Fruit fly (Drosophila melanogaster) whole organism, embryonic: ENCODE measurements around the gene fend.

Source experiments
- Asciz ChIP-seq: fragments of 200-800 bp; sonication (Bioruptor generic); optimal IDR thresholded peaks from 2 replicates; lab custom pipeline; 2017; ENCODE audit warnings: missing biosample characterization, mild to moderate bottlenecking, missing genetic modification characterization, missing genetic modification reagents
- CG10274 ChIP-seq: fragments of 200-800 bp; sonication (Bioruptor generic); optimal IDR thresholded peaks from 3 replicates; lab custom pipeline; 2017; ENCODE audit warnings: missing biosample characterization, mild to moderate bottlenecking, missing genetic modification characterization
- CG11723 ChIP-seq: fragments of 200-800 bp; sonication (Bioruptor generic); optimal IDR thresholded peaks from 2 replicates; lab custom pipeline; 2017; ENCODE audit warnings: missing biosample characterization, mild to moderate bottlenecking, missing genetic modification characterization
- CG12236 ChIP-seq: fragments of 200-800 bp; sonication (Bioruptor generic); optimal IDR thresholded peaks from 2 replicates; lab custom pipeline; 2016; ENCODE audit warnings: missing biosample characterization, missing genetic modification characterization
- CG12391 ChIP-seq: fragments of 200-800 bp; sonication (Bioruptor generic); optimal IDR thresholded peaks from 3 replicates; lab custom pipeline; 2018; ENCODE audit warnings: missing biosample characterization, mild to moderate bottlenecking, missing genetic modification characterization, moderate library complexity
- CG14710 ChIP-seq: fragments of 200-800 bp; sonication (Bioruptor generic); optimal IDR thresholded peaks from 3 replicates; lab custom pipeline; 2019; ENCODE audit warnings: missing biosample characterization, mild to moderate bottlenecking, missing genetic modification characterization, moderate library complexity
- CG14860 ChIP-seq: fragments of 200-800 bp; sonication (Bioruptor generic); IDR thresholded peaks from 3 replicates; pipeline ENCODE4 v1.3.6; 2022; ENCODE audit warnings: missing biosample characterization, missing genetic modification characterization; ENCODE audit not compliant: partially characterized antibody
- CG15479 ChIP-seq: fragments of 200-800 bp; sonication (Bioruptor generic); optimal IDR thresholded peaks from 3 replicates; lab custom pipeline; 2019; ENCODE audit warnings: missing biosample characterization, mild to moderate bottlenecking, missing genetic modification characterization, moderate library complexity
- CG15601 ChIP-seq: fragments of 200-800 bp; sonication (Bioruptor generic); optimal IDR thresholded peaks from 3 replicates; lab custom pipeline; 2019; ENCODE audit warnings: missing biosample characterization, mild to moderate bottlenecking, missing genetic modification characterization, moderate library complexity
- CG18262 ChIP-seq: fragments of 200-800 bp; optimal IDR thresholded peaks from 3 replicates; lab custom pipeline; 2019; ENCODE audit warnings: missing biosample characterization, mild to moderate bottlenecking, missing genetic modification characterization, moderate library complexity
- CG2875 ChIP-seq: fragments of 200-800 bp; sonication (Bioruptor generic); optimal IDR thresholded peaks from 2 replicates; lab custom pipeline; 2017; ENCODE audit warnings: missing biosample characterization, mild to moderate bottlenecking, missing genetic modification characterization, missing genetic modification reagents
- CG30403 ChIP-seq: fragments of 200-800 bp; sonication (Bioruptor generic); optimal IDR thresholded peaks from 3 replicates; lab custom pipeline; 2016; ENCODE audit warnings: missing biosample characterization, missing genetic modification characterization
- CG33557 ChIP-seq: fragments of 200-800 bp; sonication (Bioruptor generic); optimal IDR thresholded peaks from 2 replicates; lab custom pipeline; 2019; ENCODE audit warnings: missing biosample characterization, mild to moderate bottlenecking, missing genetic modification characterization, moderate library complexity
- CG3995 ChIP-seq: fragments of 200-800 bp; sonication (Bioruptor generic); optimal IDR thresholded peaks from 3 replicates; lab custom pipeline; 2016; ENCODE audit warnings: missing biosample characterization, missing genetic modification characterization
- CG4328 ChIP-seq: fragments of 200-800 bp; sonication (Bioruptor generic); optimal IDR thresholded peaks from 3 replicates; lab custom pipeline; 2017; ENCODE audit warnings: missing biosample characterization, missing genetic modification reagents, missing genetic modification characterization
- CG7786 ChIP-seq: fragments of 200-800 bp; sonication (Bioruptor generic); optimal IDR thresholded peaks from 2 replicates; lab custom pipeline; 2016; ENCODE audit warnings: missing biosample characterization, missing genetic modification characterization
- CG7839 ChIP-seq: fragments of 200-800 bp; sonication (Bioruptor generic); optimal IDR thresholded peaks from 3 replicates; lab custom pipeline; 2018; ENCODE audit warnings: missing biosample characterization, mild to moderate bottlenecking, missing genetic modification characterization, moderate library complexity
- CG9727 ChIP-seq: fragments of 200-800 bp; sonication (Bioruptor generic); optimal IDR thresholded peaks from 3 replicates; lab custom pipeline; 2017; ENCODE audit warnings: missing biosample characterization, mild to moderate bottlenecking, missing genetic modification characterization
- Dll ChIP-seq: fragments of 200-800 bp; sonication (Bioruptor generic); IDR thresholded peaks from 4 replicates; pipeline ENCODE4 v1.3.6; 2022; ENCODE audit warnings: missing biosample characterization, missing genetic modification characterization; ENCODE audit not compliant: partially characterized antibody
- Doc3 ChIP-seq: fragments of 200-800 bp; sonication (Bioruptor generic); IDR thresholded peaks from 3 replicates; pipeline ENCODE4 v1.3.6; 2022; ENCODE audit warnings: missing biosample characterization, missing genetic modification characterization; ENCODE audit not compliant: partially characterized antibody
- E2f2 ChIP-seq: fragments of 200-800 bp; sonication (Bioruptor generic); IDR thresholded peaks from 2 replicates; pipeline ENCODE4 v1.3.6; 2022; ENCODE audit warnings: missing biosample characterization, missing genetic modification characterization
- Fer2 ChIP-seq: fragments of 200-800 bp; sonication (Bioruptor generic); optimal IDR thresholded peaks from 2 replicates; lab custom pipeline; 2018; ENCODE audit warnings: missing biosample characterization, mild to moderate bottlenecking, missing genetic modification characterization, moderate library complexity
- H15 ChIP-seq: fragments of 200-800 bp; sonication (Bioruptor generic); IDR thresholded peaks from 3 replicates; pipeline ENCODE4 v1.3.6; 2022; ENCODE audit warnings: missing biosample characterization, missing genetic modification characterization
- H2.0 ChIP-seq: fragments of 200-800 bp; sonication (Bioruptor generic); IDR thresholded peaks from 2 replicates; pipeline ENCODE4 v1.3.6; 2022; ENCODE audit warnings: missing biosample characterization, missing genetic modification characterization
- HLH3B ChIP-seq: fragments of 200-800 bp; sonication (Bioruptor generic); IDR thresholded peaks from 2 replicates; pipeline ENCODE4 v1.3.6; 2022; ENCODE audit warnings: missing biosample characterization, missing genetic modification characterization
- HLH4C ChIP-seq: fragments of 200-800 bp; sonication (Bioruptor generic); IDR thresholded peaks from 3 replicates; pipeline ENCODE4 v1.3.6; 2022; ENCODE audit warnings: missing biosample characterization, missing genetic modification characterization; ENCODE audit not compliant: partially characterized antibody
- Jarid2 ChIP-seq: fragments of 200-800 bp; sonication (Bioruptor generic); optimal IDR thresholded peaks from 3 replicates; lab custom pipeline; 2017; ENCODE audit warnings: mild to moderate bottlenecking, missing biosample characterization, missing genetic modification reagents, missing genetic modification characterization
- Lhr ChIP-seq: fragments of 200-800 bp; sonication (Bioruptor generic); optimal IDR thresholded peaks from 3 replicates; lab custom pipeline; 2017; ENCODE audit warnings: mild to moderate bottlenecking, missing biosample characterization, missing genetic modification reagents, missing genetic modification characterization
- NFAT ChIP-seq: fragments of 200-800 bp; sonication (Bioruptor generic); IDR thresholded peaks from 2 replicates; pipeline ENCODE4 v1.3.6; 2022; ENCODE audit warnings: missing biosample characterization, missing genetic modification characterization
- Ptx1 ChIP-seq: fragments of 200-800 bp; sonication (Bioruptor generic); IDR thresholded peaks from 2 replicates; pipeline ENCODE4 v1.3.6; 2022; ENCODE audit warnings: missing biosample characterization, missing genetic modification characterization
- ab ChIP-seq: fragments of 200-800 bp; sonication (Bioruptor generic); optimal IDR thresholded peaks from 2 replicates; lab custom pipeline; 2016; ENCODE audit warnings: missing biosample characterization, missing genetic modification characterization
- al ChIP-seq: fragments of 200-800 bp; sonication (Bioruptor generic); IDR thresholded peaks from 2 replicates; pipeline ENCODE4 v1.3.6; 2022; ENCODE audit warnings: missing biosample characterization, missing genetic modification characterization
- btn ChIP-seq: fragments of 200-800 bp; sonication (Bioruptor generic); optimal IDR thresholded peaks from 2 replicates; lab custom pipeline; 2016; ENCODE audit warnings: missing biosample characterization, missing genetic modification characterization
- caup ChIP-seq: fragments of 200-800 bp; sonication (Bioruptor generic); optimal IDR thresholded peaks from 3 replicates; lab custom pipeline; 2017; ENCODE audit warnings: missing biosample characterization, mild to moderate bottlenecking, missing genetic modification characterization, moderate library complexity; ENCODE audit not compliant: severe bottlenecking
- crp ChIP-seq, 2 experiments: fragments of 200-800 bp; sonication (Bioruptor generic); optimal IDR thresholded peaks; 2 replicates in 1 of 2; 3 replicates in 1 of 2; lab custom pipeline; 2017; ENCODE audit warnings: missing biosample characterization in 2 of 2, missing genetic modification characterization in 2 of 2, mild to moderate bottlenecking in 1 of 2, moderate library complexity in 1 of 2
- cwo ChIP-seq: fragments of 200-800 bp; sonication (Bioruptor generic); optimal IDR thresholded peaks from 3 replicates; lab custom pipeline; 2017; ENCODE audit warnings: missing biosample characterization, missing genetic modification characterization, mild to moderate bottlenecking, moderate library complexity, missing genetic modification reagents
- dmrt11E ChIP-seq: fragments of 200-800 bp; sonication (Bioruptor generic); optimal IDR thresholded peaks from 3 replicates; lab custom pipeline; 2018; ENCODE audit warnings: missing biosample characterization, mild to moderate bottlenecking, missing genetic modification characterization, moderate library complexity
- esg ChIP-seq: fragments of 200-800 bp; sonication (Bioruptor generic); conservative IDR thresholded peaks from 2 replicates; pipeline ENCODE4 v1.3.6; 2022; ENCODE audit warnings: missing biosample characterization, missing genetic modification characterization
- gem ChIP-seq: fragments of 200-800 bp; sonication (Bioruptor generic); optimal IDR thresholded peaks from 2 replicates; lab custom pipeline; 2019; ENCODE audit warnings: missing biosample characterization, mild to moderate bottlenecking, missing genetic modification characterization, moderate library complexity
- gsb-n ChIP-seq: fragments of 200-800 bp; sonication (Bioruptor generic); optimal IDR thresholded peaks from 3 replicates; lab custom pipeline; 2018; ENCODE audit warnings: missing biosample characterization, mild to moderate bottlenecking, missing genetic modification characterization
- kni ChIP-seq: fragments of 200-800 bp; sonication (Bioruptor generic); optimal IDR thresholded peaks from 3 replicates; lab custom pipeline; 2017; ENCODE audit warnings: mild to moderate bottlenecking, missing biosample characterization, missing genetic modification reagents, missing genetic modification characterization
- lilli ChIP-seq: fragments of 200-800 bp; sonication (Bioruptor generic); optimal IDR thresholded peaks from 3 replicates; lab custom pipeline; 2016; ENCODE audit warnings: missing biosample characterization, missing genetic modification characterization
- maf-S ChIP-seq: fragments of 200-800 bp; sonication (Bioruptor generic); optimal IDR thresholded peaks from 2 replicates; lab custom pipeline; 2016; ENCODE audit warnings: missing biosample characterization, missing genetic modification characterization
- mirr ChIP-seq: fragments of 200-800 bp; sonication (Bioruptor generic); optimal IDR thresholded peaks from 3 replicates; lab custom pipeline; 2018; ENCODE audit warnings: missing biosample characterization, mild to moderate bottlenecking, missing genetic modification characterization
- pb ChIP-seq: fragments of 200-800 bp; sonication (Bioruptor generic); optimal IDR thresholded peaks from 3 replicates; lab custom pipeline; 2016; ENCODE audit warnings: missing biosample characterization, missing genetic modification characterization
- peb ChIP-seq: fragments of 200-800 bp; sonication (Bioruptor generic); IDR thresholded peaks from 2 replicates; pipeline ENCODE4 v1.3.6; 2022; ENCODE audit warnings: missing biosample characterization, missing genetic modification characterization
- sna ChIP-seq: fragments of 200-800 bp; sonication (Bioruptor generic); IDR thresholded peaks from 2 replicates; pipeline ENCODE4 v1.3.6; 2022; ENCODE audit warnings: missing biosample characterization, missing genetic modification characterization; ENCODE audit not compliant: partially characterized antibody
- tup ChIP-seq: fragments of 200-800 bp; sonication (Bioruptor generic); optimal IDR thresholded peaks from 2 replicates; lab custom pipeline; 2016; ENCODE audit warnings: missing biosample characterization, mild to moderate bottlenecking, missing genetic modification characterization, moderate library complexity
- vvl ChIP-seq: fragments of 200-800 bp; sonication (Bioruptor generic); IDR thresholded peaks from 2 replicates; pipeline ENCODE4 v1.3.6; 2022; ENCODE audit warnings: missing biosample characterization, missing genetic modification characterization
- z ChIP-seq: fragments of 200-800 bp; sonication (Bioruptor generic); IDR thresholded peaks from 3 replicates; pipeline ENCODE4 v1.3.6; 2022; ENCODE audit warnings: missing biosample characterization, missing genetic modification characterization

Gene fend

DNA sequence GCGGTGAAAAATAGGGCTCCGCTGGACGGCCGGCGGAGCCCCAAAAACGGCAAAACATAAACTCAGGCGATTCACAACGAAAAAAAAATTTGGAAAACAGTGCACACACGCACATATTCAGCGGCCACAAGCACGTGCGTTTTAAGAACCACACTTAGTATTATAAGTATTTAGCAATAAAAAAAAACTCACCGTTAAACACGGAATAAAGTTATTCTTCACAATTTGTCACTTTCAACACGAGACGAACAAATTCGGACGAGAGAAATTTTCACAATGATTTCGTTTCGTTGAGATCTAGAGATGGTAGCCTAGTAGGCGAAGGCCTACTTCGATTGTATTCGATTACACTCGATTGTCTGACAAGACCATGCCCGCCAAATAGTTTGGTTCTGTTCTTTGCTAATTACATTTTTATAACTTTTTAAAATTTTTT is 21.5 kb upstream of the fend start, which contains the start of gene His3.3B (continued):
- TF ChIP-seq gsb-n (no peak), CG7786 (GFP tag; lab: Kevin White, UChicago) (no peak), tup (GFP tag; lab: Kevin White, UChicago) (no peak), CG10274 (GFP tag; lab: Kevin White, UChicago) (no peak), CG30403 (no peak), CG9727 (GFP tag; lab: Kevin White, UChicago) (no peak), dmrt11E (tag; lab: Kevin White, UChicago) (no peak), maf-S (GFP tag; lab: Kevin White, UChicago) (no peak), H2.0 (no peak), CG33557 (peak; percentile 11), CG12391 (tag; lab: Kevin White, UChicago) (no peak), CG3995 (GFP tag; lab: Kevin White, UChicago) (peak; percentile 4), Asciz (no peak), H15 (GFP tag; lab: Robert Waterston, UW) (no peak), CG12236 (GFP tag; lab: Kevin White, UChicago) (no peak), CG2875 (GFP tag; lab: Kevin White, UChicago) (no peak), E2f2 (peak; percentile 90), btn (GFP tag; lab: Kevin White, UChicago) (no peak), lilli (GFP tag; lab: Kevin White, UChicago) (peak; percentile 22), vvl (GFP tag; lab: Robert Waterston, UW) (peak; percentile 27; the same call in 1 of the 2 replicates), CG14860 (no peak), Dll (GFP tag; lab: Robert Waterston, UW) (peak; percentile 56; the same call in 1 of the 4 replicates), ab (no peak), Ptx1 (GFP tag; lab: Robert Waterston, UW) (no peak), HLH4C (0 out of 3 replicates have a peak, but pooled peaks have one; percentile 36), CG4328 (no peak), mirr (GFP tag; lab: Kevin White, UChicago) (peak; percentile 21), peb (GFP tag; lab: Robert Waterston, UW) (no peak), HLH3B (no peak), cwo (GFP tag; lab: Kevin White, UChicago) (peak; percentile 49), CG11723 (GFP tag; lab: Kevin White, UChicago) (no peak), Doc3 (no peak; the same call in 2 of the 3 replicates), z (GFP tag; lab: Robert Waterston, UW) (no peak), al (GFP tag; lab: Robert Waterston, UW) (no peak), CG15479 (GFP tag; lab: Kevin White, UChicago) (no peak), Lhr (GFP tag; lab: Kevin White, UChicago) (no peak), sna (GFP tag; lab: Robert Waterston, UW) (no peak), Fer2 (no peak), CG15601 (tag; lab: Kevin White, UChicago) (peak; percentile 2), CG7839 (tag; lab: Kevin White, UChicago) (no peak), Jarid2 (peak; percentile 48), NFAT (peak; percentile 28; the same call in 1 of the 2 replicates), crp (GFP tag; optimal IDR thresholded peaks at IDR 0.05; lab: Kevin White, UChicago) (no peak), esg (GFP tag; lab: Robert Waterston, UW) (no peak), gem (tag; lab: Kevin White, UChicago) (no peak), caup (GFP tag; lab: Kevin White, UChicago) (peak; percentile 0), CG14710 (peak; percentile 42), pb (GFP tag; lab: Kevin White, UChicago) (no peak), kni (GFP tag; lab: Kevin White, UChicago) (no peak), CG18262 (tag; lab: Kevin White, UChicago) (no peak)
